Fruit fly (Drosophila melanogaster) whole organism, embryonic: ENCODE data around the gene T48.

ENCODE experiments used
- Atf-2 ChIP-seq: fragments of 200-800 bp; sonication (Bioruptor generic); optimal IDR thresholded peaks from 2 replicates; lab custom pipeline; 2016; ENCODE audit warnings: missing biosample characterization, missing genetic modification characterization
- CG10565 ChIP-seq: fragments of 200-800 bp; sonication (Bioruptor generic); optimal IDR thresholded peaks from 3 replicates; lab custom pipeline; 2016; ENCODE audit warnings: missing biosample characterization, mild to moderate bottlenecking, missing genetic modification characterization
- CG12104 ChIP-seq: fragments of 200-800 bp; sonication (Bioruptor generic); optimal IDR thresholded peaks from 3 replicates; lab custom pipeline; 2016; ENCODE audit warnings: missing biosample characterization, missing genetic modification characterization
- CG13424 ChIP-seq: fragments of 200-800 bp; sonication (Bioruptor generic); optimal IDR thresholded peaks from 2 replicates; lab custom pipeline; 2019; ENCODE audit warnings: missing biosample characterization, mild to moderate bottlenecking, missing genetic modification characterization, moderate library complexity
- CG18599 ChIP-seq: fragments of 200-800 bp; sonication (Bioruptor generic); optimal IDR thresholded peaks from 3 replicates; lab custom pipeline; 2017; ENCODE audit warnings: missing biosample characterization, missing genetic modification characterization, mild to moderate bottlenecking, moderate library complexity, missing genetic modification reagents
- CG2120 ChIP-seq: fragments of 200-800 bp; sonication (Bioruptor generic); optimal IDR thresholded peaks from 3 replicates; lab custom pipeline; 2016; ENCODE audit warnings: missing biosample characterization, missing genetic modification characterization
- CG2129 ChIP-seq: fragments of 200-800 bp; sonication (Bioruptor generic); IDR thresholded peaks from 2 replicates; pipeline ENCODE4 v1.3.6; 2022; ENCODE audit warnings: missing biosample characterization, missing genetic modification characterization; ENCODE audit not compliant: partially characterized antibody
- CG32767 ChIP-seq: fragments of 200-800 bp; sonication (Bioruptor generic); IDR thresholded peaks from 2 replicates; pipeline ENCODE4 v1.3.6; 2022; ENCODE audit warnings: missing biosample characterization, missing genetic modification characterization
- CG5180 ChIP-seq: fragments of 200-800 bp; sonication (Bioruptor generic); optimal IDR thresholded peaks from 3 replicates; lab custom pipeline; 2017; ENCODE audit warnings: missing biosample characterization, missing genetic modification characterization, mild to moderate bottlenecking, moderate library complexity, missing genetic modification reagents
- CG7372 ChIP-seq: fragments of 200-800 bp; sonication (Bioruptor generic); IDR thresholded peaks from 2 replicates; pipeline ENCODE4 v1.3.6; 2022; ENCODE audit warnings: missing biosample characterization, missing genetic modification characterization
- CG9932 ChIP-seq: fragments of 200-800 bp; sonication (Bioruptor generic); IDR thresholded peaks from 2 replicates; pipeline ENCODE4 v1.3.6; 2022; ENCODE audit warnings: missing biosample characterization, missing genetic modification characterization
- D19A ChIP-seq: fragments of 200-800 bp; optimal IDR thresholded peaks from 3 replicates; lab custom pipeline; 2019; ENCODE audit warnings: missing biosample characterization, mild to moderate bottlenecking, missing genetic modification characterization, moderate library complexity
- D19B ChIP-seq: fragments of 200-800 bp; sonication (Bioruptor generic); optimal IDR thresholded peaks from 2 replicates; lab custom pipeline; 2017; ENCODE audit warnings: missing biosample characterization, mild to moderate bottlenecking, missing genetic modification characterization
- Drgx ChIP-seq: fragments of 200-800 bp; sonication (Bioruptor generic); IDR thresholded peaks from 2 replicates; pipeline ENCODE4 v1.3.6; 2022; ENCODE audit warnings: missing biosample characterization, missing genetic modification characterization
- HLH54F ChIP-seq: fragments of 200-800 bp; sonication (Bioruptor generic); optimal IDR thresholded peaks from 3 replicates; lab custom pipeline; 2016; ENCODE audit warnings: missing biosample characterization, missing genetic modification characterization
- Hand ChIP-seq: fragments of 200-800 bp; sonication (Bioruptor generic); optimal IDR thresholded peaks from 2 replicates; lab custom pipeline; 2017; ENCODE audit warnings: mild to moderate bottlenecking, missing biosample characterization, missing genetic modification reagents, missing genetic modification characterization
- MESR4 ChIP-seq: fragments of 200-800 bp; sonication (Bioruptor generic); optimal IDR thresholded peaks from 2 replicates; lab custom pipeline; 2018; ENCODE audit warnings: missing biosample characterization, mild to moderate bottlenecking, missing genetic modification characterization, moderate library complexity
- Med ChIP-seq: fragments of 200-800 bp; sonication (Bioruptor generic); peaks from one replicate; lab custom pipeline; 2016; ENCODE audit warnings: missing biosample characterization, missing genetic modification characterization, mild to moderate bottlenecking, inconsistent platforms, moderate library complexity
- Mrtf ChIP-seq: fragments of 200-800 bp; sonication (Bioruptor generic); IDR thresholded peaks from 3 replicates; pipeline ENCODE4 v1.3.6; 2022; ENCODE audit warnings: missing biosample characterization, missing genetic modification characterization
- Neu2 ChIP-seq: fragments of 200-800 bp; sonication (Bioruptor generic); optimal IDR thresholded peaks from 3 replicates; lab custom pipeline; 2016; ENCODE audit warnings: missing biosample characterization, missing genetic modification characterization, borderline replicate concordance
- Stat92E ChIP-seq, 3 experiments: fragments of >200 bp in 2 of 3; fragments of 200-800 bp in 1 of 3; sonication (Bioruptor generic) in 1 of 3; optimal IDR thresholded peaks; 2 replicates each; lab custom pipeline; 2017 to 2019; ENCODE audit warnings: missing biosample characterization in 3 of 3, missing genetic modification characterization in 3 of 3, mild to moderate bottlenecking in 1 of 3, moderate library complexity in 1 of 3
- Xrp1 ChIP-seq: fragments of 200-800 bp; sonication (Bioruptor generic); IDR thresholded peaks from 2 replicates; pipeline ENCODE4 v1.3.6; 2022; ENCODE audit warnings: missing biosample characterization, missing genetic modification characterization
- ab ChIP-seq: fragments of 200-800 bp; sonication (Bioruptor generic); optimal IDR thresholded peaks from 2 replicates; lab custom pipeline; 2016; ENCODE audit warnings: missing biosample characterization, missing genetic modification characterization
- az2 ChIP-seq: fragments of 200-800 bp; sonication (Bioruptor generic); optimal IDR thresholded peaks from 3 replicates; lab custom pipeline; 2016; ENCODE audit warnings: missing biosample characterization, missing genetic modification characterization
- bbx ChIP-seq: fragments of 200-800 bp; sonication (Bioruptor generic); IDR thresholded peaks from 2 replicates; pipeline ENCODE4 v1.3.6; 2022; ENCODE audit warnings: missing biosample characterization, missing genetic modification characterization; ENCODE audit not compliant: partially characterized antibody
- bsh ChIP-seq, 2 experiments: fragments of 200-800 bp; sonication (Bioruptor generic); optimal IDR thresholded peaks; 2 replicates each; lab custom pipeline; 2017 to 2018; ENCODE audit warnings: mild to moderate bottlenecking in 2 of 2, missing biosample characterization in 2 of 2, missing genetic modification characterization in 2 of 2, moderate library complexity in 1 of 2
- caup ChIP-seq: fragments of 200-800 bp; sonication (Bioruptor generic); optimal IDR thresholded peaks from 3 replicates; lab custom pipeline; 2017; ENCODE audit warnings: missing biosample characterization, mild to moderate bottlenecking, missing genetic modification characterization, moderate library complexity; ENCODE audit not compliant: severe bottlenecking
- chn ChIP-seq: fragments of 200-800 bp; sonication (Bioruptor generic); optimal IDR thresholded peaks from 2 replicates; lab custom pipeline; 2016; ENCODE audit warnings: missing biosample characterization, missing genetic modification characterization
- crc ChIP-seq: fragments of 200-800 bp; sonication (Bioruptor generic); optimal IDR thresholded peaks from 2 replicates; lab custom pipeline; 2016; ENCODE audit warnings: missing biosample characterization, missing genetic modification characterization
- dmrt99B ChIP-seq: fragments of 200-800 bp; sonication (Bioruptor generic); optimal IDR thresholded peaks from 2 replicates; lab custom pipeline; 2018; ENCODE audit warnings: missing biosample characterization, mild to moderate bottlenecking, missing genetic modification characterization, moderate library complexity
- dpn ChIP-seq, 2 experiments: fragments of 200-800 bp; sonication (Bioruptor generic); optimal IDR thresholded peaks; 3 replicates each; lab custom pipeline; 2016; ENCODE audit warnings: missing biosample characterization in 2 of 2, missing genetic modification characterization in 2 of 2
- dysf ChIP-seq: fragments of 200-800 bp; sonication (Bioruptor generic); IDR thresholded peaks from 3 replicates; pipeline ENCODE4 v1.3.6; 2022; ENCODE audit warnings: missing biosample characterization, missing genetic modification characterization
- ftz-f1 ChIP-seq: fragments of 200-800 bp; sonication (Bioruptor generic); optimal IDR thresholded peaks from 2 replicates; lab custom pipeline; 2016; ENCODE audit warnings: missing biosample characterization, missing genetic modification characterization
- hkb ChIP-seq, 2 experiments: fragments of 200-800 bp in 1 of 2; fragments of >200 bp in 1 of 2; sonication (Bioruptor generic) in 1 of 2; IDR thresholded peaks in 1 of 2; optimal IDR thresholded peaks in 1 of 2; 2 replicates each; pipeline versions ENCODE4 v1.3.6 to Lab custom; 2017 to 2022; ENCODE audit warnings: missing biosample characterization in 1 of 2, missing genetic modification characterization in 1 of 2
- inv ChIP-seq: fragments of 200-800 bp; sonication (Bioruptor generic); IDR thresholded peaks from 2 replicates; pipeline ENCODE4 v1.3.6; 2022; ENCODE audit warnings: missing biosample characterization, missing genetic modification characterization; ENCODE audit not compliant: partially characterized antibody
- kni ChIP-seq: fragments of 200-800 bp; sonication (Bioruptor generic); optimal IDR thresholded peaks from 3 replicates; lab custom pipeline; 2017; ENCODE audit warnings: mild to moderate bottlenecking, missing biosample characterization, missing genetic modification reagents, missing genetic modification characterization
- lab ChIP-seq: fragments of 200-800 bp; sonication (Bioruptor generic); optimal IDR thresholded peaks from 3 replicates; lab custom pipeline; 2017; ENCODE audit warnings: missing biosample characterization, missing genetic modification characterization, mild to moderate bottlenecking, moderate library complexity, missing genetic modification reagents
- maf-S ChIP-seq: fragments of 200-800 bp; sonication (Bioruptor generic); optimal IDR thresholded peaks from 2 replicates; lab custom pipeline; 2016; ENCODE audit warnings: missing biosample characterization, missing genetic modification characterization
- mld ChIP-seq: fragments of 200-800 bp; sonication (Bioruptor generic); IDR thresholded peaks from 3 replicates; pipeline ENCODE4 v1.3.6; 2022; ENCODE audit warnings: missing biosample characterization, missing genetic modification characterization; ENCODE audit not compliant: partially characterized antibody
- nerfin-2 ChIP-seq: fragments of 200-800 bp; sonication (Bioruptor generic); IDR thresholded peaks from 2 replicates; pipeline ENCODE4 v1.3.6; 2022; ENCODE audit warnings: missing biosample characterization, missing genetic modification characterization; ENCODE audit not compliant: partially characterized antibody
- row ChIP-seq: fragments of 200-800 bp; sonication (Bioruptor generic); IDR thresholded peaks from 3 replicates; pipeline ENCODE4 v1.3.6; 2022; ENCODE audit warnings: missing biosample characterization, missing genetic modification characterization
- sd ChIP-seq: fragments of 200-800 bp; sonication (Bioruptor generic); optimal IDR thresholded peaks from 3 replicates; lab custom pipeline; 2018; ENCODE audit warnings: missing biosample characterization, mild to moderate bottlenecking, missing genetic modification characterization, moderate library complexity
- sens ChIP-seq: fragments of 200-800 bp; sonication (Bioruptor generic); peaks from one replicate; lab custom pipeline; 2016; ENCODE audit warnings: missing biosample characterization, missing genetic modification characterization
- shn ChIP-seq: fragments of 200-800 bp; sonication (Bioruptor generic); optimal IDR thresholded peaks from 3 replicates; lab custom pipeline; 2016; ENCODE audit warnings: missing biosample characterization, missing genetic modification characterization
- sisA ChIP-seq: fragments of 200-800 bp; sonication (Bioruptor generic); IDR thresholded peaks from 2 replicates; pipeline ENCODE4 v1.3.6; 2022; ENCODE audit warnings: missing biosample characterization, missing genetic modification characterization
- slbo ChIP-seq: fragments of 200-800 bp; sonication (Bioruptor generic); IDR thresholded peaks from 2 replicates; pipeline ENCODE4 v1.3.6; 2022; ENCODE audit warnings: missing biosample characterization, missing genetic modification characterization
- sna ChIP-seq: fragments of 200-800 bp; sonication (Bioruptor generic); IDR thresholded peaks from 2 replicates; pipeline ENCODE4 v1.3.6; 2022; ENCODE audit warnings: missing biosample characterization, missing genetic modification characterization; ENCODE audit not compliant: partially characterized antibody
- vvl ChIP-seq: fragments of 200-800 bp; sonication (Bioruptor generic); IDR thresholded peaks from 2 replicates; pipeline ENCODE4 v1.3.6; 2022; ENCODE audit warnings: missing biosample characterization, missing genetic modification characterization

The T48 gene

DNA sequence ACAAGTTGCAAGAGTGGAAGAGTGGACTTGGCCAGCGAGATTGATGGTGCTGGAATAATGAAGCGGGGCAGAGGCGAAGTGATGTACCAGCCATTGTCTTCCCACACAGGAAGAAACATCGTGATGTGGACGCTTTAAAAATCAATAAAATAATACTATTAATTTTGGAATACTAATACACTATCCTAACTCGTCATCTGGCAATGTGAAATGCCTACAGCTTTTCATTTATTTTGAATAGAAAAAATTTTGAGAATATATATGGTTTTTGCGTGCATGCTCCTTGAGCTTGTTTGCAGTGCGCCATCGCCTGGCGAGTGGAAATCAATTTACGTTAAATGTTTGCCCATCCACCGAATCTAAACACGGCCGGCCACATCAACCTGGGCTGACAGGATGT is 49.7 kb upstream of the T48 start:
- TF ChIP-seq bsh (GFP tag; optimal IDR thresholded peaks at IDR 0.05; lab: Kevin White, UChicago) (peak in 1 of 2 experiments; percentile 37), dpn (GFP tag; optimal IDR thresholded peaks at IDR 0.05; lab: Kevin White, UChicago) (no peak), shn (GFP tag; lab: Kevin White, UChicago) (no peak), Drgx (GFP tag; lab: Robert Waterston, UW) (peak; percentile 15; the same call in 1 of the 2 replicates)
- TF ChIP-seq, all 482 proteins: peak for 2

DNA sequence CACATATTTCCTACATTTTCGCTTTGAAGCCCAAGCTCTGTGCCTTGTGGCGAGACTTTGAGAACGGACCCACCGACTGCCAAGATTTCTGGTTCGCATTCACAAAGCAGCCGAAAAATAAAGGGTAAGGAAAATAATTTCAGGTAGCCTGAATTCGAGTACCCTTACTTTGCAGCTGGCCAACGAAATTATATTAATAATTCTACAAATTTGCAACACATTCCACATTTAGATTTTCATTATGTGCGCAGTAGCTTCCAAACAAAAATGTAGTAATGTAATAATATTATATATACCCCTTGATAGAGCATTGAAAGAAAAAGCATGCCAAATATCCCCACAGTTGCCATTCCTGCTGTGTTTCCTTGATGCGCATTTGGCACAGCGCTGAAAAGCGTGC is 35.1 kb upstream of the T48 start:
- no peak for TF ChIP-seq caup (GFP tag; lab: Kevin White, UChicago)
- no peak for TF ChIP-seq CG2129 (GFP tag; lab: Robert Waterston, UW)
- TF ChIP-seq Neu2 (GFP tag; lab: Kevin White, UChicago), result no peak
- TF ChIP-seq dmrt99B (tag; lab: Kevin White, UChicago), result peak; percentile 2
- TF ChIP-seq az2 (GFP tag; lab: Kevin White, UChicago), result no peak
- TF ChIP-seq CG7372 (GFP tag; lab: Robert Waterston, UW), result no peak
- no peak for TF ChIP-seq ab (GFP tag; lab: Kevin White, UChicago)
- peak; percentile 36 for TF ChIP-seq lab (GFP tag; lab: Kevin White, UChicago)
- TF ChIP-seq ftz-f1, result no peak
- TF ChIP-seq dpn (GFP tag; optimal IDR thresholded peaks at IDR 0.05; lab: Kevin White, UChicago), result no peak
- peak; percentile 4 for TF ChIP-seq sens (GFP tag; lab: Kevin White, UChicago)
- TF ChIP-seq nerfin-2 (GFP tag; lab: Robert Waterston, UW), result no peak
- TF ChIP-seq CG13424 (tag; lab: Kevin White, UChicago), result no peak
- TF ChIP-seq CG32767 (GFP tag; lab: Robert Waterston, UW), result no peak
- no peak for TF ChIP-seq CG12104 (GFP tag; lab: Kevin White, UChicago)
- TF ChIP-seq dysf (GFP tag; lab: Robert Waterston, UW), result peak; percentile 26; the same call in 1 of the 3 replicates
- no peak for TF ChIP-seq sd (tag; lab: Kevin White, UChicago)
- TF ChIP-seq hkb (optimal IDR thresholded peaks at IDR 0.05; lab: Kevin White, UChicago), result no peak
- TF ChIP-seq hkb (GFP tag; IDR thresholded peaks at IDR 0.05; lab: Robert Waterston, UW), result no peak
- TF ChIP-seq row, result peak; percentile 29; the same call in 2 of the 3 replicates
- peak; percentile 58 for TF ChIP-seq D19A
- peak; percentile 32; the same call in 1 of the 2 replicates for TF ChIP-seq slbo (GFP tag; lab: Robert Waterston, UW)
- no peak for TF ChIP-seq Stat92E (GFP tag; optimal IDR thresholded peaks at IDR 0.05; lab: Kevin White, UChicago)
- no peak for TF ChIP-seq CG5180 (GFP tag; lab: Kevin White, UChicago)
- no peak for TF ChIP-seq Mrtf
- no peak for TF ChIP-seq CG10565
- no peak for TF ChIP-seq HLH54F (GFP tag; lab: Kevin White, UChicago)
- no peak for TF ChIP-seq D19B (GFP tag; lab: Kevin White, UChicago)
- TF ChIP-seq crc (GFP tag; lab: Kevin White, UChicago), result no peak
- TF ChIP-seq bbx (GFP tag; lab: Robert Waterston, UW), result no peak
- no peak for TF ChIP-seq maf-S (GFP tag; lab: Kevin White, UChicago)
- TF ChIP-seq mld (GFP tag; lab: Robert Waterston, UW), result no peak
- TF ChIP-seq Med (GFP tag; lab: Kevin White, UChicago), result no peak
- no peak for TF ChIP-seq MESR4 (GFP tag; lab: Kevin White, UChicago)
- TF ChIP-seq Xrp1, result no peak
- peak; percentile 36 for TF ChIP-seq CG18599 (GFP tag; lab: Kevin White, UChicago)
- no peak for TF ChIP-seq CG9932
- no peak for TF ChIP-seq sna
- TF ChIP-seq kni (GFP tag; lab: Kevin White, UChicago), result no peak
- TF ChIP-seq vvl (GFP tag; lab: Robert Waterston, UW), result no peak
- TF ChIP-seq Hand (GFP tag; lab: Kevin White, UChicago), result no peak
- TF ChIP-seq sisA (GFP tag; lab: Robert Waterston, UW), result no peak
- TF ChIP-seq CG2120, result peak; percentile 7
- TF ChIP-seq chn (GFP tag; lab: Kevin White, UChicago), result no peak
- no peak for TF ChIP-seq inv
- no peak for TF ChIP-seq Atf-2 (GFP tag; lab: Kevin White, UChicago)
